Comparison of ENCODE assay signal across 2 fruit fly cellular contexts in the genomic region with DNA sequence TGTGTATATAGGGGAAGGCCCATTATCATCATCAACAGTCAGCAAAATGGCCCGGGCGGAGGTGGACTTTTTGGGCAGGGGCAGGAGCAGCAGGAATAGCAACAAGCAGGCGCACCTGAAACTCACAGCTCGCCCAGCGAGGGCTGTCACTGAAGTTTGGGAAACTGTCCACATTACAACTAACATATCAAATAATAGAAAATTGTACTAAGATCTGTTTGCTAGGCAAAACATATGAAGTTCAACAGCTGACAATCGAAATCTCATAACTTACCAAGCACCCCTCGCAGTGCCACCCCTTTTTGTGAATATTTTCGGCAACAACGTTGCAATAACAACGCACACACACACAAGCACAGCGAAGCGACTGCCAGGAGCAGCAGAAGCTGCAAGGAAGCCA.
TF ChIP-seq lines count a peak whose summit lies in the region.

No protein-coding gene starts in this region.

TF ChIP-seq in whole organism, embryonic, 481 proteins besides CTCF, POLR2A, EP300 and RAD21 (continued from another document and continues in another):
- peak; percentile 80 for TF ChIP-seq ind (GFP tag; optimal IDR thresholded peaks at IDR 0.05; lab: Kevin White, UChicago)
- TF ChIP-seq CG2129 (GFP tag; IDR thresholded peaks at IDR 0.05; lab: Robert Waterston, UW; ENCODE audit: partially characterized antibody), result no peak
- peak; percentile 77 for TF ChIP-seq caup (GFP tag; optimal IDR thresholded peaks at IDR 0.05; lab: Kevin White, UChicago; ENCODE audit: severe bottlenecking)
- peak; percentile 1 for TF ChIP-seq dm (GFP tag; optimal IDR thresholded peaks at IDR 0.05; lab: Kevin White, UChicago)
- no peak for TF ChIP-seq CG7987 (GFP tag; optimal IDR thresholded peaks at IDR 0.05; lab: Kevin White, UChicago)
- peak; percentile 73; the same call in 1 of the 2 replicates for TF ChIP-seq Awh (GFP tag; IDR thresholded peaks at IDR 0.05; lab: Robert Waterston, UW)
- no peak for TF ChIP-seq lola (GFP tag; optimal IDR thresholded peaks at IDR 0.05; lab: Kevin White, UChicago)
- TF ChIP-seq CG10274 (GFP tag; optimal IDR thresholded peaks at IDR 0.05; lab: Kevin White, UChicago), result peak; percentile 53
- TF ChIP-seq Mad (GFP tag; optimal IDR thresholded peaks at IDR 0.05; lab: Kevin White, UChicago), result peak; percentile 37
- peak; percentile 17 for TF ChIP-seq CG8388 (GFP tag; optimal IDR thresholded peaks at IDR 0.05; lab: Kevin White, UChicago)
- TF ChIP-seq CG11696 (GFP tag; IDR thresholded peaks at IDR 0.05; lab: Robert Waterston, UW), result peak; percentile 56
- TF ChIP-seq CG12659 (GFP tag; optimal IDR thresholded peaks at IDR 0.05; lab: Kevin White, UChicago), result peak; percentile 79
- TF ChIP-seq CG10462 (GFP tag; optimal IDR thresholded peaks at IDR 0.05; lab: Kevin White, UChicago), result peak; percentile 29
- TF ChIP-seq CG14965 (GFP tag; optimal IDR thresholded peaks at IDR 0.05; lab: Kevin White, UChicago; ENCODE audit: borderline replicate concordance), result no peak
- peak; percentile 68 for TF ChIP-seq CG18619 (GFP tag; optimal IDR thresholded peaks at IDR 0.05; lab: Kevin White, UChicago)
- TF ChIP-seq CG9817 (tag; optimal IDR thresholded peaks at IDR 0.05; lab: Kevin White, UChicago), result peak; percentile 69
- TF ChIP-seq klu (GFP tag; IDR thresholded peaks at IDR 0.05; lab: Robert Waterston, UW), result peak; percentile 70
- peak; percentile 67 for TF ChIP-seq Fer2 (tag; optimal IDR thresholded peaks at IDR 0.05; lab: Kevin White, UChicago)
- no peak for TF ChIP-seq nerfin-2 (GFP tag; IDR thresholded peaks at IDR 0.05; lab: Robert Waterston, UW; ENCODE audit: partially characterized antibody)
- no peak for TF ChIP-seq CG30020 (tag; optimal IDR thresholded peaks at IDR 0.05; lab: Kevin White, UChicago)
- TF ChIP-seq CG18011 (GFP tag; optimal IDR thresholded peaks at IDR 0.05; lab: Kevin White, UChicago), result peak; percentile 8
- peak; percentile 65; the same call in 1 of the 2 replicates for TF ChIP-seq sens-2 (GFP tag; IDR thresholded peaks at IDR 0.05; lab: Robert Waterston, UW)
- no peak for TF ChIP-seq h (optimal IDR thresholded peaks at IDR 0.05; lab: Kevin White, UChicago)
- TF ChIP-seq CG17912 (GFP tag; optimal IDR thresholded peaks at IDR 0.05; lab: Kevin White, UChicago), result no peak
- peak; percentile 73 for TF ChIP-seq ewg (GFP tag; optimal IDR thresholded peaks at IDR 0.05; lab: Kevin White, UChicago)
- no peak for TF ChIP-seq da (GFP tag; optimal IDR thresholded peaks at IDR 0.05; lab: Kevin White, UChicago)
- peak; percentile 81 for TF ChIP-seq CG11247 (GFP tag; IDR thresholded peaks at IDR 0.05; lab: Robert Waterston, UW)
- TF ChIP-seq CG30403 (GFP tag; optimal IDR thresholded peaks at IDR 0.05; lab: Kevin White, UChicago), result peak; percentile 76
- TF ChIP-seq CG11085 (GFP tag; IDR thresholded peaks at IDR 0.05; lab: Robert Waterston, UW), result peak; percentile 86
- peak; percentile 76 for TF ChIP-seq PHDP (tag; optimal IDR thresholded peaks at IDR 0.05; lab: Kevin White, UChicago)
- peak; percentile 78 for TF ChIP-seq HHEX (GFP tag; optimal IDR thresholded peaks at IDR 0.05; lab: Kevin White, UChicago)
- no peak for TF ChIP-seq yki (optimal IDR thresholded peaks at IDR 0.05; lab: Kevin White, UChicago)
- peak; percentile 76 for TF ChIP-seq Atf-2 (GFP tag; optimal IDR thresholded peaks at IDR 0.05; lab: Kevin White, UChicago)
- peak; percentile 26 for TF ChIP-seq Nf-YC (tag; optimal IDR thresholded peaks at IDR 0.05; lab: Kevin White, UChicago)
- TF ChIP-seq E2f2 (GFP tag; IDR thresholded peaks at IDR 0.05; lab: Robert Waterston, UW), result peak; percentile 51; the same call in 1 of the 2 replicates
- TF ChIP-seq slou (GFP tag; optimal IDR thresholded peaks at IDR 0.05; lab: Kevin White, UChicago), result peak; percentile 26
- TF ChIP-seq CG3726 (GFP tag; IDR thresholded peaks at IDR 0.05; lab: Robert Waterston, UW), result peak; percentile 81
- TF ChIP-seq CG34376 (GFP tag; optimal IDR thresholded peaks at IDR 0.05; lab: Kevin White, UChicago), result peak; percentile 58
- no peak for TF ChIP-seq CG15696 (tag; optimal IDR thresholded peaks at IDR 0.05; lab: Kevin White, UChicago)
- peak; percentile 45 for TF ChIP-seq CG33213 (GFP tag; optimal IDR thresholded peaks at IDR 0.05; lab: Kevin White, UChicago)
- peak; percentile 22 for TF ChIP-seq CG5180 (GFP tag; optimal IDR thresholded peaks at IDR 0.05; lab: Kevin White, UChicago)
- TF ChIP-seq CG1603 (tag; optimal IDR thresholded peaks at IDR 0.05; lab: Kevin White, UChicago), result peak; percentile 83
- TF ChIP-seq zen (tag; optimal IDR thresholded peaks at IDR 0.05; lab: Kevin White, UChicago), result peak; percentile 8
- no peak for TF ChIP-seq Hr78 (GFP tag; optimal IDR thresholded peaks at IDR 0.05; lab: Kevin White, UChicago)
- TF ChIP-seq Aef1 (GFP tag; IDR thresholded peaks at IDR 0.05; lab: Robert Waterston, UW), result peak; percentile 89
- TF ChIP-seq CG10565 (GFP tag; optimal IDR thresholded peaks at IDR 0.05; lab: Kevin White, UChicago), result no peak
- peak; percentile 99 for TF ChIP-seq hkb (optimal IDR thresholded peaks at IDR 0.05; lab: Kevin White, UChicago)
- peak; percentile 88 for TF ChIP-seq hkb (GFP tag; IDR thresholded peaks at IDR 0.05; lab: Robert Waterston, UW)
- TF ChIP-seq seq (GFP tag; IDR thresholded peaks at IDR 0.05; lab: Robert Waterston, UW), result peak; percentile 90
- TF ChIP-seq CG8478 (optimal IDR thresholded peaks at IDR 0.05; lab: Kevin White, UChicago), result no peak
- TF ChIP-seq D (optimal IDR thresholded peaks at IDR 0.05; lab: Kevin White, UChicago), result no peak
- peak; percentile 27 for TF ChIP-seq D (GFP tag; optimal IDR thresholded peaks at IDR 0.05; lab: Kevin White, UChicago)
- TF ChIP-seq repo (GFP tag; optimal IDR thresholded peaks at IDR 0.05; lab: Kevin White, UChicago), result peak; percentile 23
- peak; percentile 85 for TF ChIP-seq H2.0 (GFP tag; IDR thresholded peaks at IDR 0.05; lab: Robert Waterston, UW)
- peak; percentile 91 for TF ChIP-seq dysf (GFP tag; IDR thresholded peaks at IDR 0.05; lab: Robert Waterston, UW)
- TF ChIP-seq CG14014 (GFP tag; IDR thresholded peaks at IDR 0.05; lab: Robert Waterston, UW), result peak; percentile 90
- TF ChIP-seq CG1792 (GFP tag; optimal IDR thresholded peaks at IDR 0.05; lab: Kevin White, UChicago), result peak; percentile 80
- TF ChIP-seq Trl (optimal IDR thresholded peaks at IDR 0.05; lab: Kevin White, UChicago), result no peak
- peak; percentile 70 for TF ChIP-seq Trl (GFP tag; optimal IDR thresholded peaks at IDR 0.05; lab: Kevin White, UChicago)
- TF ChIP-seq phol (tag; optimal IDR thresholded peaks at IDR 0.05; lab: Kevin White, UChicago), result peak; percentile 60
- no peak for TF ChIP-seq crol (GFP tag; IDR thresholded peaks at IDR 0.05; lab: Robert Waterston, UW)
- no peak for TF ChIP-seq Dip2 (GFP tag; IDR thresholded peaks at IDR 0.05; lab: Robert Waterston, UW)
- no peak for TF ChIP-seq BEAF-32 (GFP tag; optimal IDR thresholded peaks at IDR 0.05; lab: Kevin White, UChicago)
- TF ChIP-seq CG4820 (GFP tag; optimal IDR thresholded peaks at IDR 0.05; lab: Kevin White, UChicago), result peak; percentile 63

TF ChIP-seq in whole organism, prepupa, 60 proteins besides CTCF, POLR2A, EP300 and RAD21 (continued from another document):
- peak; percentile 7 for TF ChIP-seq vri (GFP tag; optimal IDR thresholded peaks at IDR 0.05; lab: Kevin White, UChicago)
- peak; percentile 10 for TF ChIP-seq CG6792 (GFP tag; optimal IDR thresholded peaks at IDR 0.05; lab: Kevin White, UChicago)
- no peak for TF ChIP-seq CG9139 (GFP tag; optimal IDR thresholded peaks at IDR 0.05; lab: Kevin White, UChicago)
- no peak for TF ChIP-seq CG11902 (GFP tag; optimal IDR thresholded peaks at IDR 0.05; lab: Kevin White, UChicago)
- no peak for TF ChIP-seq fd59A (GFP tag; optimal IDR thresholded peaks at IDR 0.05; lab: Kevin White, UChicago)
- no peak for TF ChIP-seq CG8119 (GFP tag; IDR thresholded peaks at IDR 0.05; lab: Robert Waterston, UW)
- TF ChIP-seq net (GFP tag; optimal IDR thresholded peaks at IDR 0.05; lab: Kevin White, UChicago), result no peak
- no peak for TF ChIP-seq CG11294 (GFP tag; IDR thresholded peaks at IDR 0.05; lab: Robert Waterston, UW)
- no peak for TF ChIP-seq CG6276 (GFP tag; optimal IDR thresholded peaks at IDR 0.05; lab: Kevin White, UChicago)
- TF ChIP-seq CG6808 (GFP tag; optimal IDR thresholded peaks at IDR 0.05; lab: Kevin White, UChicago), result no peak
- TF ChIP-seq Smox (GFP tag; optimal IDR thresholded peaks at IDR 0.05; lab: Kevin White, UChicago), result peak; percentile 19
- TF ChIP-seq esn (GFP tag; optimal IDR thresholded peaks at IDR 0.05; lab: Kevin White, UChicago), result peak; percentile 36
- TF ChIP-seq acj6 (GFP tag; optimal IDR thresholded peaks at IDR 0.05; lab: Kevin White, UChicago), result no peak
- TF ChIP-seq ss (GFP tag; optimal IDR thresholded peaks at IDR 0.05; lab: Kevin White, UChicago), result no peak
TF ChIP-seq in whole organism, prepupa: peak in this region for 15.
